Fruit fly (Drosophila melanogaster): ENCODE data around the gene CG9154.

Gene CG9154

DNA sequence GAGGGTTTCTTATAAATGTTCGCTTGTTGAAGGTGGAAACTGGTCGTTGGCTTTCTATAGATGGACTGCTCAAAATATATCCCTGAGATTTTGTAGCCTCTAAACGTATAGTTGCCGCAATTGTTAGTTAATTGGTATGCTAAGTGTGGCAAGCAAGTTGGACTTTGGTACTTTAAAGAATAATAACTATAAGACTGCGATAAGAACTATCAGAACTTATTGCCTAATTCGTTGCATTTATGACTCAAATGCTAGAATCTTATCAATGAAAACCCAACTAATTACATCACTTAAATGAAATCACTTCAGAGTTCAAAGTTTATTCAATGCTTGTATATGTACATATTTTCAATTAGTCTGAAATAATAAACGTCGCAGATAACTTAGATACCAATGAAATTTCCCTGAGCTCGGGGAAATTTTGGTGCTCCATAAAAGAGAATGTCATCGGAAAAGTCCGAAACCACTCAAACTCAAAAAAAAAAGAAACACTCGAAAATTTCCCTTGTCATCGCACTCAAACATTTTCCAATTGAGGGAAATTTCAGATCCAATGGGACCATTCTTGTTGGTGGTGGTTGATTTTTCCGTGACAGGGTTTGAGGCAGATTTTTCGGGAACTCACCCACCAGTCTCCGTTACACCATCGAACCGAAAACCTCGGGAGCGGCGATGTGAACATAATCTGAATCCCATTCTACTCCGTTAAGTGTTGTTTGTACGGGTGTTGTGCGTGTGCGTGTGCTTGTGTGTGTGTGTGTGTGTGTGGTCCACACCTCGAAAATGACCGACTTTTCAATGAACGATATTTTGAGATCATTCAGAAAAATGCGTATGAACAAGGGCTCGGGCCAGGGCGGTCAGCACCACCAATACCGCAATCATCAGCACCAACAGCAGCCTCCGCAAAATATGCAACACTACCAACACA is 20.6 kb upstream of the CG9154 start, which contains the start of gene CG45075 (continued):
- TF ChIP-seq Opbp (GFP tag; IDR thresholded peaks at IDR 0.05; ENCODE audit: partially characterized antibody): peak; percentile 18; the same call in 1 of the 3 replicates
- TF ChIP-seq CG9437 (GFP tag; optimal IDR thresholded peaks at IDR 0.05): no peak
- TF ChIP-seq CG6791 (GFP tag; IDR thresholded peaks at IDR 0.05; ENCODE audit: partially characterized antibody): no peak
- no peak for TF ChIP-seq Hr3 (GFP tag; optimal IDR thresholded peaks at IDR 0.05)
- TF ChIP-seq NC2α (GFP tag; optimal IDR thresholded peaks at IDR 0.05): no peak
- no peak for TF ChIP-seq CG12942 (GFP tag; optimal IDR thresholded peaks at IDR 0.05)
- TF ChIP-seq CG17328 (GFP tag; IDR thresholded peaks at IDR 0.05): no peak
- TF ChIP-seq nom (GFP tag; optimal IDR thresholded peaks at IDR 0.05): no peak
- TF ChIP-seq salm (tag; optimal IDR thresholded peaks at IDR 0.05): no peak
- TF ChIP-seq CG5953 (GFP tag; IDR thresholded peaks at IDR 0.05): 0 out of 2 replicates have a peak, but pooled peaks have one; percentile 24
- no peak for TF ChIP-seq CG30431 (GFP tag; optimal IDR thresholded peaks at IDR 0.05)
- no peak for TF ChIP-seq Sin3A (optimal IDR thresholded peaks at IDR 0.05)
- no peak for TF ChIP-seq Six4 (GFP tag; optimal IDR thresholded peaks at IDR 0.05)
- no peak for TF ChIP-seq B-H1 (GFP tag; IDR thresholded peaks at IDR 0.05)
- TF ChIP-seq CG4617 (GFP tag; optimal IDR thresholded peaks at IDR 0.05; ENCODE audit: borderline replicate concordance): no peak
- no peak for TF ChIP-seq dysf (GFP tag; IDR thresholded peaks at IDR 0.05)
- no peak for TF ChIP-seq HLH4C (GFP tag; IDR thresholded peaks at IDR 0.05; ENCODE audit: partially characterized antibody)
- TF ChIP-seq CG12659 (GFP tag; optimal IDR thresholded peaks at IDR 0.05): no peak
- no peak for TF ChIP-seq p53 (GFP tag; optimal IDR thresholded peaks at IDR 0.05)
- TF ChIP-seq en (GFP tag; optimal IDR thresholded peaks at IDR 0.05): no peak
- TF ChIP-seq CG17359 (tag; optimal IDR thresholded peaks at IDR 0.05): no peak
- TF ChIP-seq CG8281 (tag; optimal IDR thresholded peaks at IDR 0.05): no peak
- TF ChIP-seq Bdp1 (GFP tag; optimal IDR thresholded peaks at IDR 0.05): no peak
- no peak for TF ChIP-seq tap (tag; optimal IDR thresholded peaks at IDR 0.05)
- no peak for TF ChIP-seq sima (GFP tag; optimal IDR thresholded peaks at IDR 0.05)
- no peak for TF ChIP-seq CG10366 (GFP tag; IDR thresholded peaks at IDR 0.05)
- TF ChIP-seq CG5245 (GFP tag; optimal IDR thresholded peaks at IDR 0.05): no peak
- TF ChIP-seq odd (GFP tag; optimal IDR thresholded peaks at IDR 0.05): no peak
- no peak for TF ChIP-seq aop (GFP tag; IDR thresholded peaks at IDR 0.05)
- TF ChIP-seq toy (GFP tag; IDR thresholded peaks at IDR 0.05): no peak
- no peak for TF ChIP-seq CG11456 (GFP tag; IDR thresholded peaks at IDR 0.05)
- peak; percentile 0 for TF ChIP-seq CG14710 (tag; optimal IDR thresholded peaks at IDR 0.05)
- no peak for TF ChIP-seq luna (GFP tag; optimal IDR thresholded peaks at IDR 0.05)
- no peak for TF ChIP-seq CG16815 (GFP tag; optimal IDR thresholded peaks at IDR 0.05)
- no peak for TF ChIP-seq Myb (GFP tag; optimal IDR thresholded peaks at IDR 0.05)
- TF ChIP-seq CG7745 (tag; optimal IDR thresholded peaks at IDR 0.05): peak; percentile 32
- no peak for TF ChIP-seq disco-r (GFP tag; optimal IDR thresholded peaks at IDR 0.05)
- no peak for TF ChIP-seq Spps (tag; optimal IDR thresholded peaks at IDR 0.05)
- no peak for TF ChIP-seq CG2889 (GFP tag; IDR thresholded peaks at IDR 0.05)
- no peak for TF ChIP-seq GATAe (GFP tag; conservative IDR thresholded peaks at IDR 0.05)
- no peak for TF ChIP-seq dimm (GFP tag; IDR thresholded peaks at IDR 0.05)
- no peak for TF ChIP-seq fru (optimal IDR thresholded peaks at IDR 0.05)
- no peak for TF ChIP-seq corto (GFP tag; optimal IDR thresholded peaks at IDR 0.05)
- peak; percentile 37 for TF ChIP-seq chn (GFP tag; optimal IDR thresholded peaks at IDR 0.05)
- TF ChIP-seq Doc3 (GFP tag; IDR thresholded peaks at IDR 0.05; ENCODE audit: partially characterized antibody): no peak
- TF ChIP-seq Dek (tag; optimal IDR thresholded peaks at IDR 0.05): no peak
- TF ChIP-seq amos (GFP tag; IDR thresholded peaks at IDR 0.05; ENCODE audit: partially characterized antibody): no peak
- TF ChIP-seq seq (GFP tag; IDR thresholded peaks at IDR 0.05): 0 out of 2 replicates have a peak, but pooled peaks have one; percentile 25
- no peak for TF ChIP-seq CG17912 (GFP tag; optimal IDR thresholded peaks at IDR 0.05)
- TF ChIP-seq gce (GFP tag; IDR thresholded peaks at IDR 0.05): no peak
